Fruit fly (Drosophila melanogaster): Measurements from ENCODE around the gene CG5160.

CG5160 gene

DNA sequence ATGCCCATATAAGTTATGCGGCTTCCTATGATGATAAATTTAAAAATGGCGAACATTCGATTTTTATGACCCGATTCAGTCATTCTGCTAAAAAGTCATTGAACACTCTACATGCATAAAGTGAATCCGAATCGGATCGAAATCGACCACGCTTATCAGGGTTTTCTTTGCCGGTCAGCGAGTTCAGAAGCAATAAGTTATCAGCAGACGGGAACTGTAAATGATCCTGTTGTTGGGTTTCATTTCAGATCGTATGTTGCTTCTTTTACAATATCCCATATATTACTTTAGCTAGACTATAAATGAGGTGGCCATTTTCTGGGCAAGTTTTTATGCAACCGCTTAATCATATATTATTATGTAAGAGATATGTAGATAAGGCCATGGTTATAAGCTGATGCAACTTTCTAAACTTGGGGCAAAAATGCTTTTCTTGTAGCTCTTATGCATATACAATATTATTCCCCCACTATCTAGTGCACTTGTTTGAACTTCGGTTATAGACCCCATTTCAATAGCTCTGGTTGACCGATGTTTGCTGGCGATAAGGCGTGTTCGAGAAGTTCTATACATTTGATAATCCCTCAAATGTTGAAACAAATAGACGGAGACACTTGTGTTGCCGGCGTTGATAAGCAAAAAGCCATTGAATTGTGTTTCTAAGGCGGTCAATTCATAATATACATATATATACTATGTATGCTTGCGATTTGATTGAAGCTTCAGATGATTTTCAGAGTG lies 33.5 kb upstream of the CG5160 start:
- TF ChIP-seq CG7045 (GFP tag; optimal IDR thresholded peaks at IDR 0.05) (no peak), kay (GFP tag; ENCODE audit: borderline replicate concordance) (peak; percentile 59)

DNA sequence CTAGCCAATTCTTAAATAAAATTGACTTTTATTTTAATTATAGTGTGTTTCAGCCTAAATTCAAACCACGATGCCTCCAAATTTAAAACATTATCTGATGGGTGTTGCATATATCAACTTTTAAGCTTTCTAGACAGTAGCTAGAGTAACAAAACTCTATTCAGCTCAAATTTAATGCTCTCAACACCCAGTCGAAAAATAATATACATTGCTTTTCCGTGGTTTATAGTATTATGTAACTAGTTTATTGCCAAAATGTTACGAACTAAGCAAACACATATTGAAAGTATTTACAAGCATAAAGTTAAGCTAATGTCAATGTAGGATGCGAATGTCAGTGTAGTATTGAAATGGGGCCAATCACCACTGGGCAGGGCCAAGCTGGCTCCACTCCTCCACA lies 31.8 kb upstream of the CG5160 start:
- TF ChIP-seq CG5204 (GFP tag; optimal IDR thresholded peaks at IDR 0.05) (no peak), CG14711 (tag; optimal IDR thresholded peaks at IDR 0.05) (no peak), CG12768 (GFP tag; optimal IDR thresholded peaks at IDR 0.05) (no peak), Clk (GFP tag; optimal IDR thresholded peaks at IDR 0.05) (no peak), CG7101 (tag; optimal IDR thresholded peaks at IDR 0.05) (no peak), Hr96 (GFP tag; optimal IDR thresholded peaks at IDR 0.05) (no peak), kay (GFP tag; ENCODE audit: borderline replicate concordance) (no peak), CG11617 (GFP tag; optimal IDR thresholded peaks at IDR 0.05) (no peak), CG1620 (GFP tag; optimal IDR thresholded peaks at IDR 0.05) (no peak), tj (GFP tag; optimal IDR thresholded peaks at IDR 0.05) (no peak), cnc (optimal IDR thresholded peaks at IDR 0.05) (no peak), pad (GFP tag; optimal IDR thresholded peaks at IDR 0.05) (no peak), Crg-1 (GFP tag; optimal IDR thresholded peaks at IDR 0.05) (no peak)

DNA sequence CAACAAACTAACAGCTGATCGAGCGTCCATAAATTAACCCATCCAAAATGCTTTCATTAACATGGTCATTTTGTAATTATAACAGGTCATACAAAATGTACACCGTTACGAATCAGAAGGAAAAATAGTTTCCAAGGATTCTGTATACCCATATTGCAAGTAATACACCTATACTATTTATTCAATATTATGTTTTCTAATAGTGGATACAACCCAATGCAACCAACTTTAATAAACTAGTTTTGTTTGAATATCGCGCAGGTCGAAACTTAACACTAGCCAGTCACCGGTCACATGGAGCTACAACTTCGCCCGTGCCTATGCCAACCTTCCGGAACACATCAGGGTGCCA lies 29.2 kb upstream of the CG5160 start:
- no peak for TF ChIP-seq cic (GFP tag; optimal IDR thresholded peaks at IDR 0.05)
- TF ChIP-seq Clk (GFP tag; optimal IDR thresholded peaks at IDR 0.05): no peak
- TF ChIP-seq CG33017 (tag; optimal IDR thresholded peaks at IDR 0.05): no peak
- no peak for TF ChIP-seq CG11617 (GFP tag; optimal IDR thresholded peaks at IDR 0.05)
- no peak for TF ChIP-seq Hr96 (GFP tag; optimal IDR thresholded peaks at IDR 0.05)
- TF ChIP-seq CG5204 (GFP tag; optimal IDR thresholded peaks at IDR 0.05): no peak
- no peak for TF ChIP-seq pad (GFP tag; optimal IDR thresholded peaks at IDR 0.05)
- TF ChIP-seq cnc (optimal IDR thresholded peaks at IDR 0.05): no peak
- TF ChIP-seq Mnt (GFP tag; optimal IDR thresholded peaks at IDR 0.05): no peak
- TF ChIP-seq CG7045 (GFP tag; optimal IDR thresholded peaks at IDR 0.05): no peak
- TF ChIP-seq toe (GFP tag; optimal IDR thresholded peaks at IDR 0.05): no peak
- TF ChIP-seq Crg-1 (GFP tag; optimal IDR thresholded peaks at IDR 0.05): no peak
- no peak for TF ChIP-seq CG14711 (tag; optimal IDR thresholded peaks at IDR 0.05)
- no peak for TF ChIP-seq CG7101 (tag; optimal IDR thresholded peaks at IDR 0.05)
- no peak for TF ChIP-seq bab1 (GFP tag; optimal IDR thresholded peaks at IDR 0.05)
- no peak for TF ChIP-seq CG1620 (GFP tag; optimal IDR thresholded peaks at IDR 0.05)
- TF ChIP-seq ovo (GFP tag; optimal IDR thresholded peaks at IDR 0.05): no peak
- no peak for TF ChIP-seq kay (GFP tag; ENCODE audit: borderline replicate concordance)

DNA sequence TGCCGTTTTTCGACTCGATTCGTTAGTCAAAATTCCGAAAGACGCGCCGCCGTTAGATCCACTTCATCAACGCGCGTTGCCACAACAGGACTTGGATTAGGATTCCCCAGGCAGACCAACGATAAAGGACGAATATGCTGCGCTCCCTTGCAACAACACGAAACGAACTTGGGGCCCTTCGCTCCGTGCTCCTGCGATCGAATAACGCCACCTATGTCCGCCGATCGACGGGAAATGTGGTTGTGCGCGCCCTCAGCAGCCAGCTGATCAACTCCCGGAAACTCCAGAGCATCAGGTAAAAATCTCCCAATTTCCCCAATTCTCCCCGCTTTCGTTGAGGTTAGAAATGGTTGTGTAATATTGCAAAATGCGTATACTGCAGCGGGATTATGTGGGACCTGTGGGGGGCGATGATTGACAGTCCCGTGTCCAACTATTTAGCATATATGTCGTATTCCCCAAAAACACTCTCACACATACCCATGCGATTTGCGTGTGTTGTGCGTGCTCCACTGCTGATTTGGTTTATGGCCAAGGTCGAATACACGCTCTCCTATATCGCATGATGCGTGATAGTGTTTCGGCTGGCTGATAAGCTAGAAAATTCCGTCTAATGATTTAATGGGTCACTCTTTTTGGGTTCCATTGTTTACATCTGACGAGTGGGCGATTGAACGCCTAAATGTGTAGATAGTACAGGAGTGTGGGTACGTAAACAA lies 28.7 kb upstream of the CG5160 start:
- TF ChIP-seq CG7101 (tag; optimal IDR thresholded peaks at IDR 0.05) (no peak), toe (GFP tag; optimal IDR thresholded peaks at IDR 0.05) (no peak), cic (GFP tag; optimal IDR thresholded peaks at IDR 0.05) (no peak), Clk (GFP tag; optimal IDR thresholded peaks at IDR 0.05) (no peak), CG12768 (GFP tag; optimal IDR thresholded peaks at IDR 0.05) (no peak), Mnt (GFP tag; optimal IDR thresholded peaks at IDR 0.05) (peak; percentile 32)

DNA sequence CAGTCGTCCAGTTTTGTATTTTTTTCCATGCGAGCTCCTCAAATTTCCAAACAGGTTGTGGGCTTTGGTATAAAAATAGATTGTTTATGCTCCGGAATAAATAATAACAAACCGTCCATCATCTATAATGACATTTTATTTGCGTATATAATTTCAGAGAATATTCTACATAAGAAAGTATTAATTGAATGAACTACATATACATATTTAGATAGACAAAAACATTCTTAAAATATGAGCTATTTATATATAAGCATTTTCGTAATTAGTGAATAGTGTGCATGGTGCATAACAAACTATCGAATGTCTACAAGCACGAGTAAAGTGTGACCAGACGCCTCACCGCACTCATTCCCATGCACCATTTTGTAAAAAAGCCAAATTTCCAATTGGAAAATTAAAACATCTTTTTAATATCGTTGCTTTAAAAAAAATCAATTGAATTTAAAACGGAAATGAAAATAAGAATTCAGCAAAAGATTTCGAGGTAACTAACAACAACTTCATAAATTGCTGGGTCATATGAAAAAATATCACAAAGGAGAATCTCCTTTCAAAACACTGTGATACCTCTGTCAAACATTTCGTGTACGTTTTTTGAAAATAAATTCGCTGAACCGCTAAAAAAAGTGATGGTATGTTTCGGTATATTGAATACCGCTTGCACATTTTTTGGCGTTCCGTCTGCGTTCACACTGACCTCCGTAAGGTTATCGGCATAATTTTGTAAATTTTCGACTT lies 27.9 kb upstream of the CG5160 start, which contains the start of gene muc:
TSS of gene muc (plus strand) at position 541 of the 741 bp plus-strand sequence.
- TF ChIP-seq CG33017 (tag; optimal IDR thresholded peaks at IDR 0.05): peak; percentile 54
- no peak for TF ChIP-seq Mnt (GFP tag; optimal IDR thresholded peaks at IDR 0.05)
- peak; percentile 46 for TF ChIP-seq toe (GFP tag; optimal IDR thresholded peaks at IDR 0.05)
- TF ChIP-seq pad (GFP tag; optimal IDR thresholded peaks at IDR 0.05): peak; percentile 6
- TF ChIP-seq Hr96 (GFP tag; optimal IDR thresholded peaks at IDR 0.05): peak; percentile 8
- TF ChIP-seq tj (GFP tag; optimal IDR thresholded peaks at IDR 0.05): peak; percentile 23
- TF ChIP-seq CG12768 (GFP tag; optimal IDR thresholded peaks at IDR 0.05): no peak
- peak; percentile 30 for TF ChIP-seq CG5204 (GFP tag; optimal IDR thresholded peaks at IDR 0.05)
- TF ChIP-seq cic (GFP tag; optimal IDR thresholded peaks at IDR 0.05): no peak
- TF ChIP-seq CG7045 (GFP tag; optimal IDR thresholded peaks at IDR 0.05): no peak
- TF ChIP-seq bab1 (GFP tag; optimal IDR thresholded peaks at IDR 0.05): peak; percentile 13
- TF ChIP-seq ovo (GFP tag; optimal IDR thresholded peaks at IDR 0.05): peak; percentile 10
- TF ChIP-seq CG1620 (GFP tag; optimal IDR thresholded peaks at IDR 0.05): peak; percentile 36
- no peak for TF ChIP-seq Crg-1 (GFP tag; optimal IDR thresholded peaks at IDR 0.05)
- no peak for TF ChIP-seq CG11617 (GFP tag; optimal IDR thresholded peaks at IDR 0.05)
- peak; percentile 8 for TF ChIP-seq Clk (GFP tag; optimal IDR thresholded peaks at IDR 0.05)
- no peak for TF ChIP-seq cnc (optimal IDR thresholded peaks at IDR 0.05)
- TF ChIP-seq kay (GFP tag; ENCODE audit: borderline replicate concordance): no peak
- TF ChIP-seq CG7101 (tag; optimal IDR thresholded peaks at IDR 0.05): peak; percentile 64
- TF ChIP-seq CG14711 (tag; optimal IDR thresholded peaks at IDR 0.05): peak; percentile 57

DNA sequence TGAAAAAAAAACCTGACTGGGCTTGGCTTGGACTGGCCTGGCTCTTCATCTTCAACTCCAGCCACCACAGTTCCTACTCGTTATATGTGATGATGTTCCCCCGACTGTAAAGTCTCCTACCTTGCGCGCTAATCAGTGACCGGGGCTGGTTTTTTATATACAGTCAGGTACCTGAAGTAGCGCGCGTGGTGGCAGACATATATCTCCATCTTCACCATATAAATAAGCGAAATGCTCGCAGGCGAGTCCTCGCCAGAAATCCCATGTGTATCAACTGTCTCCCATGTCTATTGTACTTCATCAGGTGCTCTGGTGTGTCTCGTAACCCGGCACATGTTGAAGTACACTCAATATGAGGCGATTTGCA lies 27.1 kb upstream of the CG5160 start:
- TF ChIP-seq CG5204 (GFP tag; optimal IDR thresholded peaks at IDR 0.05): no peak
- no peak for TF ChIP-seq CG1620 (GFP tag; optimal IDR thresholded peaks at IDR 0.05)
- TF ChIP-seq Clk (GFP tag; optimal IDR thresholded peaks at IDR 0.05): no peak
- TF ChIP-seq cic (GFP tag; optimal IDR thresholded peaks at IDR 0.05): no peak
- TF ChIP-seq kay (GFP tag; ENCODE audit: borderline replicate concordance): no peak
- no peak for TF ChIP-seq Hr96 (GFP tag; optimal IDR thresholded peaks at IDR 0.05)
- TF ChIP-seq CG7101 (tag; optimal IDR thresholded peaks at IDR 0.05): no peak
- TF ChIP-seq tj (GFP tag; optimal IDR thresholded peaks at IDR 0.05): no peak
- no peak for TF ChIP-seq ovo (GFP tag; optimal IDR thresholded peaks at IDR 0.05)
- TF ChIP-seq pad (GFP tag; optimal IDR thresholded peaks at IDR 0.05): no peak
- TF ChIP-seq toe (GFP tag; optimal IDR thresholded peaks at IDR 0.05): no peak
- TF ChIP-seq Crg-1 (GFP tag; optimal IDR thresholded peaks at IDR 0.05): no peak
